Fruit fly (Drosophila melanogaster) Kc167 (cell line): Measurements from ENCODE around the gene Zaf1.

Source experiments
- Myc ChIP-seq: fragments of >200 bp; optimal IDR thresholded peaks from 2 replicates; lab custom pipeline; 2017; ENCODE audit warnings: missing external identifiers
- Sin3A ChIP-seq: fragments of >200 bp; optimal IDR thresholded peaks from 2 replicates; lab custom pipeline; 2018; ENCODE audit warnings: missing external identifiers
- h ChIP-seq: fragments of >200 bp; optimal IDR thresholded peaks from 3 replicates; lab custom pipeline; 2018; ENCODE audit warnings: missing external identifiers
- insv ChIP-seq: fragments of >200 bp; optimal IDR thresholded peaks from 3 replicates; lab custom pipeline; 2018; ENCODE audit warnings: missing external identifiers
- psq ChIP-seq: fragments of >200 bp; optimal IDR thresholded peaks from 2 replicates; lab custom pipeline; 2017; ENCODE audit warnings: missing external identifiers
- ttk ChIP-seq: sonication (Bioruptor generic); optimal IDR thresholded peaks from 2 replicates; lab custom pipeline; 2017; ENCODE audit warnings: missing external identifiers

The Zaf1 gene

DNA sequence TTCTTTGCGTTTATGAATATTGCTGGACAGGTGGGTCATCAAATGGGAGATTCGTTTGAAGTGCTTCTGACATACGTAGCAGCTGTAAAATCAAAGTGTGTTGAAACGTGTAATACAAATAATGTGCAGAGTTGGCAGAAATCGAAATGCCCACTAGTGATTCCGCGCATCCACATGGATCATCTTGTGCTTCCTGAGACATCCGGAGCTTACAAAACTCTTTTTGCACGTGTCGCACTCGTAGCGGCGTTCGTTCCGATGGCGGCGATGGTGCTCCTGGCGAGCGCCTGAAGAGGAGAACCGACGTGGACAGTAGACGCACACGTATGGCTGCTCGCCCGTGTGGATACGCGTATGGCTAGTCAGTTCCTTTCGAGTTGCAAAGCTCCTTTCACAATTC, at the start of gene Zaf1:
Zaf1 (minus strand) TSS at position 101 of the 400 bp plus-strand sequence.
- no peak for TF ChIP-seq psq (lab: Kevin White, UChicago)
- no peak for TF ChIP-seq Sin3A (lab: Kevin White, UChicago)
- no peak for TF ChIP-seq insv (lab: Kevin White, UChicago)
- TF ChIP-seq ttk (lab: Kevin White, UChicago) = no peak
- no peak for TF ChIP-seq h (lab: Kevin White, UChicago)
- no peak for TF ChIP-seq Myc (lab: Kevin White, UChicago)

DNA sequence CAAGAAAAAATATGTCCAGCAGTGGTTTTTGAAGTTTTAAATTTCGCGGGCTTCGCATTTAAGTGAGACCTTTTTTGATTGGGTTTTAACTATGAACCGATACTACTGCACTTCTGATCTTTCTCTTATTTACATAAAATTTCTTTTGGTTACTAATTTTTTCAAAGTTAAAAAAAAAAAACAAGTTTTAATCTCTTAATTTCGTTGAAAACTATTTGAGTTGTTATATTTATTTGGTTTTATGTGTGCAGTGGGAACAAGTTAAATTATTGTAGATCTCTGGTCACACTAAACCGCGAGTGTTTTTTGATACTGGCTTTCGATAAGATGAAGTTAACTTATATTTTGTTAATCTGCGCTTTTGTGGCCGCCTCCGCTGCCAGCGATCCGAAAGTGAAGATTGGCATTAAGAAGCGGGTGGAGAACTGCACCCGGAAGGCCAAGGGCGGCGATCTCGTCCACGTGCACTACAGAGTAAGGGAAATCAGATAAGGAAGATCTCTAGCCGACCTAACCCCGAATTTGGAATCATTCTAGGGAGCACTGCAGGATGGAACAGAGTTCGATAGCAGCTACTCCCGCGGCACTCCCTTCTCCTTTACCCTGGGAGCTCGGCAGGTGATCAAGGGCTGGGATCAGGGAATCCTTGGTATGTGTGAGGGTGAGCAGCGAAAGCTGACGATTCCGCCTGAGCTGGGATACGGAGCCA, 48.7 kb upstream of the Zaf1 start, which contains the start of gene CG14715:
CG14715 (plus strand) TSS at position 267 of the 709 bp plus-strand sequence.
- TF ChIP-seq psq (lab: Kevin White, UChicago) (no peak), Sin3A (lab: Kevin White, UChicago) (no peak), h (lab: Kevin White, UChicago) (no peak), ttk (lab: Kevin White, UChicago) (no peak), insv (lab: Kevin White, UChicago) (no peak), Myc (lab: Kevin White, UChicago) (no peak)

DNA sequence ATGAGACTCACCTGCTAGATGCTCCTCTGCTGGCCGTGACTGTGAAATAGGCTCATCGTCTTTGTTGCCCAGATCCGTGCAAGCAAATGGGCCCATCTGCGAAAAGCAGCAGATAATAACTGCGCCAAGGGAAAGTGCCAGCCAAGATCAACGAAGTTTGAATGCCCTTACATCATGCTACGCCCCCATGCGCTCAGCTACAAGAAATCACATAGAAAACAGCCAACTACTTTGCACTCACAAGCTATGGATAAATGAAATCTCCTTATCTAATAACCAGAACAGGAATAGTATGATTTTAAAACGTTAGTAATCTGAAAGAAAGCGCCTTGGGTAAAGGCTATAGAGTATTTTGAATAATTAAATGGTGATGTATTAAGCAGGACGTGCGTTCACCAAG, 46.3 kb upstream of the Zaf1 start:
- TF ChIP-seq Myc (lab: Kevin White, UChicago) (no peak), ttk (lab: Kevin White, UChicago) (no peak), insv (lab: Kevin White, UChicago) (no peak), h (lab: Kevin White, UChicago) (no peak), Sin3A (lab: Kevin White, UChicago) (no peak), psq (lab: Kevin White, UChicago) (no peak)

DNA sequence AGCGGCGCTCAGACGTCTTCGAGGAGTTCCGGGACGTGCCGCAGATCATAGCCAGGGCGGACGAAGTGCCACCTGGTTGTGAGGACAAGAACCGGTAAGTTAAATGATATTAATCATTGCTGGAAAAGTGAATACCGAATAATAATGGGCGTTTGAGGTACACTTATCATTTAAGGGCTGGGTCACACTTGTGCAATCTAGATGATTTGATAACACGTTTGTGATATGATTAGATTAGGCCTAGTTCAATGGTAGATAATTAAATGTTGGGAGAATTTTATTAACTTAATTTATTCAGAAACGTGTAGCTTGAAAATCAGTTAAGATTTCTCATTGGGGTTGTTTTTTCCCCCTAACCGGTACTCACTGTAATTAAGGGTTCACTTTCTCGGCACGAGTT, 45.4 kb upstream of the Zaf1 start:
- no peak for TF ChIP-seq insv (lab: Kevin White, UChicago)

DNA sequence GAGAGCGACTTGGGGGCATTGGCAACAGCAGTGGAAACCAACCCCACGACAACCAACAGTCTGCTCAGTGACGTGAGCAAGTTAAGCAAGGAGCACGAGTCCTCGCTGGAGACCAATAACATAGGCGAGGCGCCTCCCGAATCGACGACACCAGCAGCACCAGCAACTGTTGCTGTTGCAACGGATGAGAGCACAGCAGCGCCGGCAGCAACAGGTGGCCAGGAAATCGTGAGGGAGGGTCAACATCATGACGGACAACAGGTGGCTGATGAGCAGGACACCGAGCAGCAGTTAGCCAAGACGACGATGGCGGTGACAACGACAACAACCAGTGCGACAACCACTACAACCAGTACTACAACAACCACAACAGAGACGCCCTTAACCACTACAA, 44.5 kb upstream of the Zaf1 start:
- TF ChIP-seq ttk (lab: Kevin White, UChicago) = no peak

DNA sequence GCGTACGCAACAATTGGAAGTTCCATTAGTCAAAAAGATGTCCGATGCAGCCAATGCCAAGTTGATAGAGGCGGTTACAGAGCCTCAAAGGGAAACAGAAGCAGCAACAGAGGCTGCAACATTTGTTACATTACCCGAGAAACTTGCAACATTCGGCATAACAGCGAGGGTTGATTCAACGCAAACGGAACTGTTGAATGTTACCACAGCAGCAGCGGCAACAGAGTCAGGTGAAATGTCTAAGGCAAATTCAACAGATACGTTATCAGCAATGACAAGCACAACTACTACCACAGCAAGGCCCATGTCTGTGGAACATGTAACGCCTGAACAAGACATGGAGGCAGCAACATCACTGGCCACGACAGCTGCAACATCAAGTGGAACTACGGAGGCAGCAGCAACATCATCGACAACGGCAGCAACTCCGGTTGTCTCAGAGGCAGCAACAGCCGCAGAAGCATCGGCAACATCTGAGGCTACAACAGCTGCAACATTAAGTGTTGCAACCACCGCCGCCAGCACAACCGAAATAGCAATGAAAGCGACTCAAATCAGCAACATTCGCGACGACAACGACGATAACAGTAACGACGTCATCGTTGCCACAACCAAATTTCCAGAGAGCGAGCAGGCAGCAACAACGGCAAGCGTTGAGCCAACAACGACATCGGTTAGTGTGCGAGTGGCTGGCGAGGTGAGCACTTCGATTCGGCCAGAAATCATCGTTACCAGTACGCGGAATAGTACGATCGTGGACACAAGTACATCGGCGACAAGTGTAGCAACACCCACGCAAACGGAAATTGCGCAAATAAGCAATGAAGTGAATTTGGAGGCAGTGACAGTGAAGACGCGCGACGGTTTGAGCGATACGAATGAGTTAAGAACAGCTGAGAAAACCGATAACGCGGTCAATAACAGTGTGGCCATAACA, 43.8 kb upstream of the Zaf1 start:
- TF ChIP-seq h (lab: Kevin White, UChicago) (no peak), Sin3A (lab: Kevin White, UChicago) (no peak), Myc (lab: Kevin White, UChicago) (no peak), ttk (lab: Kevin White, UChicago) (no peak), psq (lab: Kevin White, UChicago) (no peak), insv (lab: Kevin White, UChicago) (no peak)

DNA sequence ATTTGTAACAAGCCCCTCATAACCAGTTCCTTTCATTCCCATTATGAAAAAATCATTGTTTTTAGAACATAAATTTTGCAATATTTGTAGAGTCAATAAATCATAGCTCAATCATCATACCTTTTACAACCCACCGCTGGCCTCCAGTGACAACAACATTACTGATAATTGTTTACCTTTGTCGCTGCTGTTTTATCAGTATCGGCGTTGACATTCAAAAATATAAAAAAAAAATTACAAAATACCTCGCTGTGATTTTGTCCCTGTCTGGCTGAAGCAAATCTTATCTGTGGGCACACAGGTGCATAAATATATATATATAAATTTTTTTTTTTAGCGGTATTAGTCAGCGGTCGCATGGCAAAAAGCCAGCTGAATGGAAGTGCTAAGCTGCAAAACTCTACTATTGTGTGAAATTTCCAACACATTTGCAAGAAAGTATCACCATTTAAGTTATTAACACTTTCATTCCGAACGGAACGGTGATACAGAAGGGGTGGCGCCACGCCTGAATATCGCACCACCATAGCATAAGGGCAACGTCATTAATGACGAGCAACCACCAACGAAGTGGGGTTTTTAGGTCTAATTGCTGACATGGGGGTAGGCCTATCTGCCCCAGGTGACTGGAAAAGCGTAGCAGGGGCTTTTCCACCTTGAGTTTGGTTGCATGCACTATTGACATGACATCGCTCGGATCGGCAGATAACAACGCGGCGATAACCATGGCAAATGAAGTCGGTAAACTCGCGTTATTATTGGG, 40.7 kb upstream of the Zaf1 start:
- TF ChIP-seq insv (lab: Kevin White, UChicago) (no peak), Myc (lab: Kevin White, UChicago) (no peak), psq (lab: Kevin White, UChicago) (no peak), Sin3A (lab: Kevin White, UChicago) (no peak), h (lab: Kevin White, UChicago) (no peak), ttk (lab: Kevin White, UChicago) (no peak)

DNA sequence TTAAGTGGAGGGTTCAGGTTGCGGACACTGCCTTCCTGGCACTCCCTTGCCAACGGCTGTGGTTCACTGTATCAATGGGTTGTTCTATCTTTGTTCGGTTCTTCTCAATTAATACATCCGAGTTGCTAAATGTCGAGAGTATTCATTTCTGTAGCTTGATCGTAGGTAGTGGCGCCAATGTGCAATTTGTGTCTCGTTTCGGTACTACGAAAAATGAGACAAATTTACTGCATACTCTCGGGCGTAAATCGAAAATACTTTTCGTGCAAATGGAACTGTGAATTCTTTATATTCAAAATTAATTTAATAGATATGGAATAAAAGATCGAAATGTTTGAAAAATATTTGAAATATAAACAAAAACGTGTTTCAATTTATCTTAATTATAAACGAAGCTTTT, 40.1 kb upstream of the Zaf1 start:
- no peak for TF ChIP-seq Myc (lab: Kevin White, UChicago)
- no peak for TF ChIP-seq h (lab: Kevin White, UChicago)

DNA sequence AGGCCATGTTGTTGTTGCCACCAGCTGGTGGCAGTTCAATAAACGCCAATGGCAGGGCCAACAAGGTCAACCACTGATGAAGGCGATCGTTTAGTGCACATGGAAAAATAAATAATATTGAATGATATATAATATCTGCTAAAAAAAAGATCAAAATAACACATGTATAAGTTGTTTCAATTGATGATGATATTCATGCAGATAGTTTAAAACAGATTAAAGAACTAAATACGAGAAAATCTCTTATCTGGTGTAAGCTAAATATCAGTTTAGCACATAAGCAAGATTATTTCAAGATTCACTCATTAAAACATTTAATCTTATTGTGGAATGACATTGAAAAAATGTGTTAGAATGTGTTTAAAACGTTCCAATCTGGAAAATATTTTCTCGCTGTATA, 38.0 kb upstream of the Zaf1 start:
- TF ChIP-seq Myc (lab: Kevin White, UChicago) (no peak), Sin3A (lab: Kevin White, UChicago) (no peak)

DNA sequence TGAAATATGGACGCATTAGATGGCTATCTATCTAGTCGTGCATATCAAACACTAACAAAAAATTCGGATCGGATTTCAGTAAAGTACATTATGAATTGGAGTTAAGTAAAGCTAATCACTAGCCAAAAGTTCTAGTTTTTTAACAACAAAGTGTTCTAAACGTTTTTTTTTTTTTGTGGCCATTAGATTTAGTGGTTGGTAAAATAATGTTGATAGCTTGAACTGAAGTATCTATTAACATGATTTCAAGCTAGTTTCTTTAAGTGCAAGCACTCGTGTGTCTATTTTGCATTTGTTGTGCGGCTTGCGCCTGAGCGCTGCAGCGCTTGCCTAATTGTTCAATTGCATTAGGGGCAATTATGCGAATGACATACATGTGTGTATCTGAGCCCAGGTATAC, 37.2 kb upstream of the Zaf1 start:
- TF ChIP-seq Sin3A (lab: Kevin White, UChicago) (no peak), ttk (lab: Kevin White, UChicago) (no peak), Myc (lab: Kevin White, UChicago) (no peak), h (lab: Kevin White, UChicago) (no peak), psq (lab: Kevin White, UChicago) (no peak), insv (lab: Kevin White, UChicago) (no peak)

DNA sequence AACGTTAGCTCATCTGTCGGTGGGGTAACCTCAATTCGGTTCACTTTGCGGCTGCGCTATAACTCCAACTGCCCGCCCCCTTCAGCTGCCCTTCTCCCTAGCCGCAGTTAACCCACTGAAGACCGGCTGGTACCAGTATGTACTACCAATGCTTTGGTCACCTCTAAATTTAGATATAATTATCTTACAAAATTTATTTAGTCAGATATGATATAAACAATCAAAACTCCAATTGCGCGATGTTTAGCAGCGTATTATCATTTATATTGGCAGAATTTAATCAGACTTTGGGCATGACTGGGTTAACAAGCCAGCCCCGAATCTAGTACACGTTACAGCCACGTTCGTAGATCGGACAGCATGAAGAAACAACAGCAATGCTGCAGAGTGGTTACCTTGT, 36.3 kb upstream of the Zaf1 start:
- no peak for TF ChIP-seq Sin3A (lab: Kevin White, UChicago)
- no peak for TF ChIP-seq ttk (lab: Kevin White, UChicago)
- TF ChIP-seq Myc (lab: Kevin White, UChicago) = no peak
- no peak for TF ChIP-seq h (lab: Kevin White, UChicago)
